Worm (Caenorhabditis elegans) whole organism, mixed stage, embryonic: ENCODE results near the gene C16C8.9.

Source experiments
- ces-1 ChIP-seq: fragments of 150-350 bp; optimal IDR thresholded peaks from 2 replicates; lab custom pipeline; 2014; ENCODE audit warnings: missing biosample characterization, missing genetic modification reagents, missing genetic modification characterization
- drap-1 ChIP-seq: fragments of 200-800 bp; sonication (Bioruptor generic); optimal IDR thresholded peaks from 3 replicates; lab custom pipeline; 2018; ENCODE audit warnings: mild to moderate bottlenecking, missing genetic modification characterization, missing compliant biosample characterization
- snpc-4 ChIP-seq: fragments of 150-350 bp; optimal IDR thresholded peaks from 2 replicates; lab custom pipeline; 2014; ENCODE audit warnings: missing biosample characterization, missing genetic modification characterization
- sptf-1 ChIP-seq: sonication (generic microtip); optimal IDR thresholded peaks from 2 replicates; lab custom pipeline; 2017; ENCODE audit warnings: mild to moderate bottlenecking, missing genetic modification characterization, moderate library complexity, missing compliant biosample characterization

- TF ChIP-seq sptf-1 (no peak), snpc-4 (tag; lab: Kevin White, UChicago) (no peak), drap-1 (no peak), ces-1 (GFP tag; lab: Kevin White, UChicago) (no peak)
Observed at ce11 chrII:3446647-3447046, 16.4 kb downstream of the C16C8.9 start, which contains the start of the genes C16C8.20 and gldi-6.
